Comparison of ENCODE assay signal across 3 fruit fly cellular contexts in genomic region chr3L:9349314-9349733, dm6.
TF ChIP-seq lines count a peak whose summit lies in the region.

TSS of gene PGRP-LF (plus strand) at chr3L:9349609.

TF ChIP-seq in whole organism, adult, 20 proteins besides CTCF, POLR2A, EP300 and RAD21 (continued from another document):
- TF ChIP-seq kay (GFP tag; lab: Kevin White, UChicago; ENCODE audit: borderline replicate concordance) (peak; percentile 99), cnc (optimal IDR thresholded peaks at IDR 0.05; lab: Kevin White, UChicago) (no peak)

TF ChIP-seq in whole organism, embryonic, 481 proteins besides CTCF, POLR2A, EP300 and RAD21 (continued from another document and continues in another):
- TF ChIP-seq CG3407 (GFP tag; optimal IDR thresholded peaks at IDR 0.05; lab: Kevin White, UChicago): no peak
- TF ChIP-seq Adf1 (GFP tag; IDR thresholded peaks at IDR 0.05; lab: Robert Waterston, UW): peak; percentile 70; the same call in 1 of the 2 replicates
- no peak for TF ChIP-seq CG18262 (tag; optimal IDR thresholded peaks at IDR 0.05; lab: Kevin White, UChicago)
- no peak for TF ChIP-seq sisA (GFP tag; IDR thresholded peaks at IDR 0.05; lab: Robert Waterston, UW)
- TF ChIP-seq ci (GFP tag; IDR thresholded peaks at IDR 0.05; lab: Robert Waterston, UW): peak; percentile 42; the same call in 2 of the 3 replicates
- no peak for TF ChIP-seq CG14050 (GFP tag; IDR thresholded peaks at IDR 0.05; lab: Robert Waterston, UW)
- peak; percentile 64 for TF ChIP-seq B-H2 (GFP tag; optimal IDR thresholded peaks at IDR 0.05; lab: Kevin White, UChicago)
- TF ChIP-seq CG11696 (GFP tag; IDR thresholded peaks at IDR 0.05; lab: Robert Waterston, UW): no peak
- TF ChIP-seq zfh2 (GFP tag; optimal IDR thresholded peaks at IDR 0.05; lab: Kevin White, UChicago): no peak
- TF ChIP-seq luna (GFP tag; optimal IDR thresholded peaks at IDR 0.05; lab: Kevin White, UChicago): no peak
- no peak for TF ChIP-seq CG17802 (tag; optimal IDR thresholded peaks at IDR 0.05; lab: Kevin White, UChicago)
- TF ChIP-seq nerfin-2 (GFP tag; IDR thresholded peaks at IDR 0.05; lab: Robert Waterston, UW; ENCODE audit: partially characterized antibody): no peak
- TF ChIP-seq Myb (GFP tag; optimal IDR thresholded peaks at IDR 0.05; lab: Kevin White, UChicago): no peak
- peak; percentile 63 for TF ChIP-seq HmgZ (tag; optimal IDR thresholded peaks at IDR 0.05; lab: Kevin White, UChicago)
- TF ChIP-seq CG1024 (GFP tag; IDR thresholded peaks at IDR 0.05; lab: Robert Waterston, UW): no peak
- no peak for TF ChIP-seq CG10959 (GFP tag; IDR thresholded peaks at IDR 0.05; lab: Robert Waterston, UW)
- peak; percentile 21 for TF ChIP-seq dmrt99B (tag; optimal IDR thresholded peaks at IDR 0.05; lab: Kevin White, UChicago)
- TF ChIP-seq nau (GFP tag; optimal IDR thresholded peaks at IDR 0.05; lab: Kevin White, UChicago): no peak
- TF ChIP-seq trem (tag; optimal IDR thresholded peaks at IDR 0.05; lab: Kevin White, UChicago): no peak
- TF ChIP-seq CG5953 (GFP tag; IDR thresholded peaks at IDR 0.05; lab: Robert Waterston, UW): no peak
- no peak for TF ChIP-seq lov (optimal IDR thresholded peaks at IDR 0.05; lab: Kevin White, UChicago)
- no peak for TF ChIP-seq lov (GFP tag; IDR thresholded peaks at IDR 0.05; lab: Robert Waterston, UW)
- TF ChIP-seq fd3F (GFP tag; optimal IDR thresholded peaks at IDR 0.05; lab: Kevin White, UChicago): no peak
- no peak for TF ChIP-seq pan (optimal IDR thresholded peaks at IDR 0.05; lab: Kevin White, UChicago)
- peak in 1 of 2 experiments; percentile 5 for TF ChIP-seq pan (GFP tag; optimal IDR thresholded peaks at IDR 0.05 in 1 of 2, IDR thresholded peaks at IDR 0.05 in 1 of 2)
- peak; percentile 14; the same call in 1 of the 3 replicates for TF ChIP-seq CG34224 (GFP tag; IDR thresholded peaks at IDR 0.05; lab: Robert Waterston, UW; ENCODE audit: partially characterized antibody)
- no peak for TF ChIP-seq CG1602 (GFP tag; optimal IDR thresholded peaks at IDR 0.05; lab: Kevin White, UChicago)
- no peak for TF ChIP-seq Oli (tag; optimal IDR thresholded peaks at IDR 0.05; lab: Kevin White, UChicago)
- no peak for TF ChIP-seq H2.0 (GFP tag; IDR thresholded peaks at IDR 0.05; lab: Robert Waterston, UW)
- no peak for TF ChIP-seq CG30431 (GFP tag; optimal IDR thresholded peaks at IDR 0.05; lab: Kevin White, UChicago)
- TF ChIP-seq grn (GFP tag; optimal IDR thresholded peaks at IDR 0.05; lab: Kevin White, UChicago): peak; percentile 38
- TF ChIP-seq CG16813 (GFP tag; IDR thresholded peaks at IDR 0.05; lab: Robert Waterston, UW; ENCODE audit: partially characterized antibody): no peak
- no peak for TF ChIP-seq HLH4C (GFP tag; IDR thresholded peaks at IDR 0.05; lab: Robert Waterston, UW; ENCODE audit: partially characterized antibody)
- no peak for TF ChIP-seq CG12236 (GFP tag; optimal IDR thresholded peaks at IDR 0.05; lab: Kevin White, UChicago)
- TF ChIP-seq CG30020 (tag; optimal IDR thresholded peaks at IDR 0.05; lab: Kevin White, UChicago): no peak
- TF ChIP-seq chn (GFP tag; optimal IDR thresholded peaks at IDR 0.05; lab: Kevin White, UChicago): no peak
- TF ChIP-seq CG1603 (tag; optimal IDR thresholded peaks at IDR 0.05; lab: Kevin White, UChicago): no peak
- no peak for TF ChIP-seq CG18476 (GFP tag; optimal IDR thresholded peaks at IDR 0.05; lab: Kevin White, UChicago)
- no peak for TF ChIP-seq CG7745 (tag; optimal IDR thresholded peaks at IDR 0.05; lab: Kevin White, UChicago)
- TF ChIP-seq al (GFP tag; IDR thresholded peaks at IDR 0.05; lab: Robert Waterston, UW): 0 out of 2 replicates have a peak, but pooled peaks have one; percentile 5
- TF ChIP-seq Taf1 (GFP tag; IDR thresholded peaks at IDR 0.05; lab: Robert Waterston, UW): 0 out of 2 replicates have a peak, but pooled peaks have one; percentile 5
- no peak for TF ChIP-seq Six4 (GFP tag; optimal IDR thresholded peaks at IDR 0.05; lab: Kevin White, UChicago)
- peak in 1 of 2 experiments; percentile 1 for TF ChIP-seq Hr51 (GFP tag; optimal IDR thresholded peaks at IDR 0.05; lab: Kevin White, UChicago)
- TF ChIP-seq CG10431 (GFP tag; optimal IDR thresholded peaks at IDR 0.05; lab: Kevin White, UChicago): no peak
- no peak for TF ChIP-seq Bdp1 (GFP tag; optimal IDR thresholded peaks at IDR 0.05; lab: Kevin White, UChicago)
- TF ChIP-seq CG43689 (GFP tag; IDR thresholded peaks at IDR 0.05; lab: Robert Waterston, UW): no peak
- TF ChIP-seq fd64A (GFP tag; optimal IDR thresholded peaks at IDR 0.05; lab: Kevin White, UChicago): no peak
- no peak for TF ChIP-seq CG7987 (GFP tag; optimal IDR thresholded peaks at IDR 0.05; lab: Kevin White, UChicago)
- no peak for TF ChIP-seq shn (GFP tag; optimal IDR thresholded peaks at IDR 0.05; lab: Kevin White, UChicago)
- peak; percentile 5 for TF ChIP-seq CG3163 (GFP tag; optimal IDR thresholded peaks at IDR 0.05; lab: Kevin White, UChicago)
- no peak for TF ChIP-seq CG6254 (GFP tag; optimal IDR thresholded peaks at IDR 0.05; lab: Kevin White, UChicago)
- TF ChIP-seq Side (GFP tag; optimal IDR thresholded peaks at IDR 0.05; lab: Kevin White, UChicago): no peak
- no peak for TF ChIP-seq Kr (GFP tag; optimal IDR thresholded peaks at IDR 0.05; lab: Kevin White, UChicago)
- TF ChIP-seq CG10267 (tag; optimal IDR thresholded peaks at IDR 0.05; lab: Kevin White, UChicago): no peak
- no peak for TF ChIP-seq CG6854 (GFP tag; optimal IDR thresholded peaks at IDR 0.05; lab: Kevin White, UChicago)
- no peak for TF ChIP-seq E2f1 (GFP tag; IDR thresholded peaks at IDR 0.05; lab: Robert Waterston, UW)
- peak; percentile 83 for TF ChIP-seq CG34376 (GFP tag; optimal IDR thresholded peaks at IDR 0.05; lab: Kevin White, UChicago)
- peak; percentile 68 for TF ChIP-seq Nf-YC (tag; optimal IDR thresholded peaks at IDR 0.05; lab: Kevin White, UChicago)
- TF ChIP-seq CG10209 (GFP tag; optimal IDR thresholded peaks at IDR 0.05; lab: Kevin White, UChicago): no peak
- TF ChIP-seq h (optimal IDR thresholded peaks at IDR 0.05; lab: Kevin White, UChicago): no peak
- no peak for TF ChIP-seq CG2875 (GFP tag; optimal IDR thresholded peaks at IDR 0.05; lab: Kevin White, UChicago)
- TF ChIP-seq Opbp (GFP tag; IDR thresholded peaks at IDR 0.05; lab: Robert Waterston, UW; ENCODE audit: partially characterized antibody): no peak
- TF ChIP-seq Blimp-1 (GFP tag; optimal IDR thresholded peaks at IDR 0.05; lab: Kevin White, UChicago): no peak
- TF ChIP-seq slbo (GFP tag; IDR thresholded peaks at IDR 0.05; lab: Robert Waterston, UW): 0 out of 2 replicates have a peak, but pooled peaks have one; percentile 17
- no peak for TF ChIP-seq ash1 (GFP tag; optimal IDR thresholded peaks at IDR 0.05; lab: Kevin White, UChicago)
- no peak for TF ChIP-seq CG2129 (GFP tag; IDR thresholded peaks at IDR 0.05; lab: Robert Waterston, UW; ENCODE audit: partially characterized antibody)

TF ChIP-seq in whole organism, prepupa, 60 proteins besides CTCF, POLR2A, EP300 and RAD21 (continued from another document):
- peak; percentile 79 for TF ChIP-seq svp (GFP tag; lab: Kevin White, UChicago)
- no peak for TF ChIP-seq CG6163 (GFP tag; IDR thresholded peaks at IDR 0.05; lab: Robert Waterston, UW)
- peak; percentile 14 for TF ChIP-seq CG34406 (GFP tag; optimal IDR thresholded peaks at IDR 0.05; lab: Kevin White, UChicago)
- no peak for TF ChIP-seq Sox14 (GFP tag; optimal IDR thresholded peaks at IDR 0.05; lab: Kevin White, UChicago)
- TF ChIP-seq Hr39 (GFP tag; optimal IDR thresholded peaks at IDR 0.05; lab: Kevin White, UChicago): no peak
- TF ChIP-seq esn (GFP tag; optimal IDR thresholded peaks at IDR 0.05; lab: Kevin White, UChicago): peak; percentile 37
- peak; percentile 28 for TF ChIP-seq achi (GFP tag; optimal IDR thresholded peaks at IDR 0.05; lab: Kevin White, UChicago)
- TF ChIP-seq Sox102F (GFP tag; optimal IDR thresholded peaks at IDR 0.05; lab: Kevin White, UChicago): peak; percentile 21
- peak; percentile 58 for TF ChIP-seq CG16779 (tag; optimal IDR thresholded peaks at IDR 0.05; lab: Kevin White, UChicago)
